2 fruit fly cellular contexts compared by ENCODE assay signal in the genomic region with DNA sequence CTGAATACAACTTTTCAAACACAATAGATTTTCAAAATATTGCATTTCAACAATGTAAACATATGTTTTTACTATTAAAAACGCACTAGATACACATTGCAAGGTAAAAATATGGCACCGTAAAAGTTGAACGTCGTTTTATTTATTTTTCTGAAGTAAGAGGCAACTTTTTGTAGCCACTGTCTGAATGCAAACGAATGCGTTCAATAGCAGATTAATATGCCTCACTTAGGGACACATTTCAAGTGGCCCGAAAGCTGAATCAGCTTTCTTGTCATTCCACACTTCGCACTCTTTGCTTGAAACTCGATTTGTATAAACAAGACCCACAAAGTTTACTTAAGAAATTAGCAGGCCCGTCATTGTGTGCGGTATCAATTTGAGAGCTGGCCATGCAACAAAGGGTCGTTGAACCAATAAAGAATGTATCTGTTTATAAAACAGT.
TF ChIP-seq lines count a peak whose summit lies in the region.

No protein-coding gene starts in this region.

TF ChIP-seq in whole organism, embryonic, 481 proteins besides CTCF, POLR2A, EP300 and RAD21 (continued from another document and continues in another):
- TF ChIP-seq CG10543 (GFP tag; optimal IDR thresholded peaks at IDR 0.05; lab: Kevin White, UChicago) = peak; percentile 62
- no peak for TF ChIP-seq gcm (GFP tag; optimal IDR thresholded peaks at IDR 0.05; lab: Kevin White, UChicago)
- peak; percentile 81 for TF ChIP-seq Asciz (GFP tag; optimal IDR thresholded peaks at IDR 0.05; lab: Kevin White, UChicago)
- peak; percentile 2 for TF ChIP-seq CG6683 (GFP tag; optimal IDR thresholded peaks at IDR 0.05; lab: Kevin White, UChicago)
- no peak for TF ChIP-seq klu (GFP tag; IDR thresholded peaks at IDR 0.05; lab: Robert Waterston, UW)
- no peak for TF ChIP-seq Ets65A (GFP tag; lab: Kevin White, UChicago)
- TF ChIP-seq sima (GFP tag; optimal IDR thresholded peaks at IDR 0.05; lab: Kevin White, UChicago) = no peak
- no peak for TF ChIP-seq CG2678 (tag; optimal IDR thresholded peaks at IDR 0.05; lab: Kevin White, UChicago)
- no peak for TF ChIP-seq CG7357 (GFP tag; IDR thresholded peaks at IDR 0.05; lab: Robert Waterston, UW)
- peak; percentile 53 for TF ChIP-seq CG3281 (GFP tag; optimal IDR thresholded peaks at IDR 0.05; lab: Kevin White, UChicago)
- no peak for TF ChIP-seq lola (GFP tag; optimal IDR thresholded peaks at IDR 0.05; lab: Kevin White, UChicago)
- no peak for TF ChIP-seq CG15073 (GFP tag; optimal IDR thresholded peaks at IDR 0.05; lab: Kevin White, UChicago)
- TF ChIP-seq CG6689 (GFP tag; IDR thresholded peaks at IDR 0.05; lab: Robert Waterston, UW) = no peak
- no peak for TF ChIP-seq toy (GFP tag; IDR thresholded peaks at IDR 0.05; lab: Robert Waterston, UW)
- TF ChIP-seq Hmr (GFP tag; optimal IDR thresholded peaks at IDR 0.05; lab: Kevin White, UChicago) = peak; percentile 28
- TF ChIP-seq HHEX (GFP tag; optimal IDR thresholded peaks at IDR 0.05; lab: Kevin White, UChicago) = peak; percentile 73
- TF ChIP-seq CG8290 (GFP tag; optimal IDR thresholded peaks at IDR 0.05; lab: Kevin White, UChicago) = no peak
- no peak for TF ChIP-seq CG8290 (tag; optimal IDR thresholded peaks at IDR 0.05; lab: Kevin White, UChicago)
- TF ChIP-seq ftz-f1 (GFP tag; optimal IDR thresholded peaks at IDR 0.05; lab: Kevin White, UChicago) = no peak
- peak; percentile 15 for TF ChIP-seq eyg (GFP tag; optimal IDR thresholded peaks at IDR 0.05; lab: Kevin White, UChicago)
- TF ChIP-seq Hr39 (optimal IDR thresholded peaks at IDR 0.05; lab: Kevin White, UChicago) = no peak
- TF ChIP-seq Poxn (GFP tag; IDR thresholded peaks at IDR 0.05; lab: Robert Waterston, UW) = no peak
- TF ChIP-seq Elba2 (GFP tag; optimal IDR thresholded peaks at IDR 0.05; lab: Kevin White, UChicago) = no peak
- peak; percentile 37 for TF ChIP-seq CG33557 (GFP tag; optimal IDR thresholded peaks at IDR 0.05; lab: Kevin White, UChicago)
- peak; percentile 64 for TF ChIP-seq CG6765 (GFP tag; optimal IDR thresholded peaks at IDR 0.05; lab: Kevin White, UChicago)
- TF ChIP-seq CoRest (tag; optimal IDR thresholded peaks at IDR 0.05; lab: Kevin White, UChicago) = no peak
- TF ChIP-seq zf30C (GFP tag; optimal IDR thresholded peaks at IDR 0.05; lab: Kevin White, UChicago) = no peak
- peak; percentile 24 for TF ChIP-seq corto (GFP tag; optimal IDR thresholded peaks at IDR 0.05; lab: Kevin White, UChicago)
- TF ChIP-seq CG13424 (tag; optimal IDR thresholded peaks at IDR 0.05; lab: Kevin White, UChicago) = peak; percentile 7
- TF ChIP-seq Myb (GFP tag; optimal IDR thresholded peaks at IDR 0.05; lab: Kevin White, UChicago) = no peak
- TF ChIP-seq Atf3 (GFP tag; optimal IDR thresholded peaks at IDR 0.05; lab: Kevin White, UChicago) = no peak
- no peak for TF ChIP-seq H2.0 (GFP tag; IDR thresholded peaks at IDR 0.05; lab: Robert Waterston, UW)
- TF ChIP-seq dimm (GFP tag; IDR thresholded peaks at IDR 0.05; lab: Robert Waterston, UW) = no peak
- no peak for TF ChIP-seq CG8359 (GFP tag; optimal IDR thresholded peaks at IDR 0.05; lab: Kevin White, UChicago; ENCODE audit: borderline replicate concordance)
- TF ChIP-seq CG18599 (GFP tag; optimal IDR thresholded peaks at IDR 0.05; lab: Kevin White, UChicago) = peak; percentile 63
- TF ChIP-seq CG4328 (GFP tag; optimal IDR thresholded peaks at IDR 0.05; lab: Kevin White, UChicago) = peak; percentile 29
- no peak for TF ChIP-seq CG13894 (tag; optimal IDR thresholded peaks at IDR 0.05; lab: Kevin White, UChicago)
- no peak for TF ChIP-seq E2f1 (GFP tag; IDR thresholded peaks at IDR 0.05; lab: Robert Waterston, UW)
- no peak for TF ChIP-seq Eip74EF (GFP tag; optimal IDR thresholded peaks at IDR 0.05; lab: Kevin White, UChicago)
- TF ChIP-seq zfh1 (GFP tag; IDR thresholded peaks at IDR 0.05; lab: Robert Waterston, UW) = no peak
- peak; percentile 45 for TF ChIP-seq unpg (GFP tag; optimal IDR thresholded peaks at IDR 0.05; lab: Kevin White, UChicago)
- peak; percentile 69 for TF ChIP-seq CG12299 (tag; optimal IDR thresholded peaks at IDR 0.05; lab: Kevin White, UChicago)
- no peak for TF ChIP-seq CG32767 (GFP tag; IDR thresholded peaks at IDR 0.05; lab: Robert Waterston, UW)
- TF ChIP-seq caup (GFP tag; optimal IDR thresholded peaks at IDR 0.05; lab: Kevin White, UChicago; ENCODE audit: severe bottlenecking) = peak; percentile 66
- peak; percentile 58 for TF ChIP-seq CG4707 (GFP tag; optimal IDR thresholded peaks at IDR 0.05; lab: Kevin White, UChicago)
- peak; percentile 36 for TF ChIP-seq her (GFP tag; optimal IDR thresholded peaks at IDR 0.05; lab: Kevin White, UChicago)
- no peak for TF ChIP-seq Oaz (GFP tag; IDR thresholded peaks at IDR 0.05; lab: Robert Waterston, UW)
- peak; percentile 36 for TF ChIP-seq Meics (GFP tag; optimal IDR thresholded peaks at IDR 0.05; lab: Kevin White, UChicago)
- no peak for TF ChIP-seq Xrp1 (GFP tag; IDR thresholded peaks at IDR 0.05; lab: Robert Waterston, UW)
- no peak for TF ChIP-seq CG15696 (tag; optimal IDR thresholded peaks at IDR 0.05; lab: Kevin White, UChicago)
- no peak for TF ChIP-seq sc (optimal IDR thresholded peaks at IDR 0.05; lab: Kevin White, UChicago)
- no peak for TF ChIP-seq sc (GFP tag; optimal IDR thresholded peaks at IDR 0.05; lab: Kevin White, UChicago)
- TF ChIP-seq D19A (tag; optimal IDR thresholded peaks at IDR 0.05; lab: Kevin White, UChicago) = no peak
- no peak for TF ChIP-seq gcm2 (GFP tag; optimal IDR thresholded peaks at IDR 0.05; lab: Kevin White, UChicago)
- TF ChIP-seq Nf-YA (GFP tag; IDR thresholded peaks at IDR 0.05; lab: Robert Waterston, UW) = no peak
- no peak for TF ChIP-seq Atf6 (GFP tag; IDR thresholded peaks at IDR 0.05; lab: Robert Waterston, UW)
- TF ChIP-seq Opbp (GFP tag; IDR thresholded peaks at IDR 0.05; lab: Robert Waterston, UW; ENCODE audit: partially characterized antibody) = no peak
- TF ChIP-seq CG1602 (GFP tag; optimal IDR thresholded peaks at IDR 0.05; lab: Kevin White, UChicago) = no peak
- TF ChIP-seq row (GFP tag; IDR thresholded peaks at IDR 0.05; lab: Robert Waterston, UW) = no peak
- TF ChIP-seq CG17385 (GFP tag; optimal IDR thresholded peaks at IDR 0.05; lab: Kevin White, UChicago) = peak; percentile 41
- TF ChIP-seq CG13123 (GFP tag; optimal IDR thresholded peaks at IDR 0.05; lab: Kevin White, UChicago) = peak; percentile 47
- peak; percentile 46 for TF ChIP-seq Nf-YB (GFP tag; optimal IDR thresholded peaks at IDR 0.05; lab: Kevin White, UChicago)
- peak; percentile 2 for TF ChIP-seq CG12236 (GFP tag; optimal IDR thresholded peaks at IDR 0.05; lab: Kevin White, UChicago)
- TF ChIP-seq ash1 (GFP tag; optimal IDR thresholded peaks at IDR 0.05; lab: Kevin White, UChicago) = no peak
- no peak for TF ChIP-seq pan (optimal IDR thresholded peaks at IDR 0.05; lab: Kevin White, UChicago)
- TF ChIP-seq pan (GFP tag; optimal IDR thresholded peaks at IDR 0.05 in 1 of 2, IDR thresholded peaks at IDR 0.05 in 1 of 2) = no peak
- TF ChIP-seq Dfd (GFP tag; optimal IDR thresholded peaks at IDR 0.05; lab: Kevin White, UChicago) = no peak

TF ChIP-seq in whole organism, prepupa, 60 proteins besides CTCF, POLR2A, EP300 and RAD21 (continued from another document):
- TF ChIP-seq fkh (GFP tag; optimal IDR thresholded peaks at IDR 0.05; lab: Kevin White, UChicago) (peak; percentile 83), Eip78C (GFP tag; lab: Kevin White, UChicago) (peak; percentile 75), CG31627 (GFP tag; optimal IDR thresholded peaks at IDR 0.05; lab: Kevin White, UChicago) (peak; percentile 15)
